Fruit fly (Drosophila melanogaster) whole organism, embryonic: Measurements from ENCODE around the gene CG33986.
A peak's percentile ranks its signal among the peaks of the same experiment; 100 is the strongest.

ENCODE experiments used
- Awh ChIP-seq: fragments of 200-800 bp; sonication (Bioruptor generic); IDR thresholded peaks from 2 replicates; pipeline ENCODE4, ENCODE4 v1.3.6; 2022; ENCODE audit warnings: missing biosample characterization, missing genetic modification characterization
- CG11695 ChIP-seq: fragments of 200-800 bp; sonication (Bioruptor generic); IDR thresholded peaks from 3 replicates; pipeline ENCODE4 v1.3.6; 2022; ENCODE audit warnings: missing biosample characterization, missing genetic modification characterization
- CG12299 ChIP-seq: fragments of 200-800 bp; sonication (Bioruptor generic); optimal IDR thresholded peaks from 2 replicates; lab custom pipeline; 2018; ENCODE audit warnings: missing biosample characterization, mild to moderate bottlenecking, missing genetic modification characterization
- CG1602 ChIP-seq: fragments of 200-800 bp; sonication (Bioruptor generic); optimal IDR thresholded peaks from 3 replicates; lab custom pipeline; 2016; ENCODE audit warnings: missing biosample characterization, missing genetic modification characterization
- CG17328 ChIP-seq: fragments of 200-800 bp; sonication (Bioruptor generic); IDR thresholded peaks from 2 replicates; pipeline ENCODE4 v1.3.6; 2022; ENCODE audit warnings: missing biosample characterization, missing genetic modification characterization
- CG17359 ChIP-seq: fragments of 200-800 bp; sonication (Bioruptor generic); optimal IDR thresholded peaks from 3 replicates; lab custom pipeline; 2018; ENCODE audit warnings: missing biosample characterization, mild to moderate bottlenecking, missing genetic modification characterization, moderate library complexity
- CG1792 ChIP-seq: fragments of 200-800 bp; sonication (Bioruptor generic); optimal IDR thresholded peaks from 2 replicates; lab custom pipeline; 2016; ENCODE audit warnings: missing biosample characterization, missing genetic modification characterization
- CG31365 ChIP-seq: fragments of 200-800 bp; sonication (Bioruptor generic); optimal IDR thresholded peaks from 2 replicates; lab custom pipeline; 2018; ENCODE audit warnings: missing biosample characterization, mild to moderate bottlenecking, missing genetic modification characterization
- CG34376 ChIP-seq: fragments of 200-800 bp; sonication (Bioruptor generic); optimal IDR thresholded peaks from 2 replicates; lab custom pipeline; 2018; ENCODE audit warnings: missing biosample characterization, mild to moderate bottlenecking, missing genetic modification characterization
- CG34422 ChIP-seq: fragments of 200-800 bp; sonication (Bioruptor generic); IDR thresholded peaks from 3 replicates; pipeline ENCODE4 v1.3.6; 2022; ENCODE audit warnings: missing biosample characterization, missing genetic modification characterization
- CG5180 ChIP-seq: fragments of 200-800 bp; sonication (Bioruptor generic); optimal IDR thresholded peaks from 3 replicates; lab custom pipeline; 2017; ENCODE audit warnings: missing biosample characterization, missing genetic modification characterization, mild to moderate bottlenecking, moderate library complexity, missing genetic modification reagents
- CG5245 ChIP-seq: fragments of 200-800 bp; sonication (Bioruptor generic); optimal IDR thresholded peaks from 3 replicates; lab custom pipeline; 2016; ENCODE audit warnings: missing biosample characterization, missing genetic modification characterization
- CG6854 ChIP-seq: fragments of 200-800 bp; sonication (Bioruptor generic); optimal IDR thresholded peaks from 3 replicates; lab custom pipeline; 2017; ENCODE audit warnings: missing biosample characterization, mild to moderate bottlenecking, missing genetic modification characterization
- CG7357 ChIP-seq: fragments of 200-800 bp; sonication (Bioruptor generic); IDR thresholded peaks from 3 replicates; pipeline ENCODE4 v1.3.6; 2022; ENCODE audit warnings: missing biosample characterization, missing genetic modification characterization
- CG7372 ChIP-seq: fragments of 200-800 bp; sonication (Bioruptor generic); IDR thresholded peaks from 2 replicates; pipeline ENCODE4 v1.3.6; 2022; ENCODE audit warnings: missing biosample characterization, missing genetic modification characterization
- CG7839 ChIP-seq: fragments of 200-800 bp; sonication (Bioruptor generic); optimal IDR thresholded peaks from 3 replicates; lab custom pipeline; 2018; ENCODE audit warnings: missing biosample characterization, mild to moderate bottlenecking, missing genetic modification characterization, moderate library complexity
- CG9817 ChIP-seq: fragments of 200-800 bp; sonication (Bioruptor generic); optimal IDR thresholded peaks from 2 replicates; lab custom pipeline; 2018; ENCODE audit warnings: missing biosample characterization, mild to moderate bottlenecking, missing genetic modification characterization, moderate library complexity
- CG9876 ChIP-seq: fragments of 200-800 bp; sonication (Bioruptor generic); optimal IDR thresholded peaks from 2 replicates; lab custom pipeline; 2016; ENCODE audit warnings: missing biosample characterization, missing genetic modification characterization
- CoRest ChIP-seq: fragments of 200-800 bp; sonication (Bioruptor generic); optimal IDR thresholded peaks from 3 replicates; lab custom pipeline; 2018; ENCODE audit warnings: missing biosample characterization, mild to moderate bottlenecking, missing genetic modification characterization, moderate library complexity
- CrebB ChIP-seq: fragments of 200-800 bp; sonication (Bioruptor generic); optimal IDR thresholded peaks from 3 replicates; lab custom pipeline; 2018; ENCODE audit warnings: missing biosample characterization, mild to moderate bottlenecking, missing genetic modification characterization
- Dbx ChIP-seq: fragments of 200-800 bp; sonication (Bioruptor generic); IDR thresholded peaks from 3 replicates; pipeline ENCODE4 v1.3.6; 2022; ENCODE audit warnings: missing biosample characterization, missing genetic modification characterization
- Dip3 ChIP-seq: fragments of 200-800 bp; sonication (Bioruptor generic); optimal IDR thresholded peaks from 3 replicates; lab custom pipeline; 2016; ENCODE audit warnings: missing biosample characterization, missing genetic modification characterization
- Dref ChIP-seq: fragments of 200-800 bp; sonication (Bioruptor generic); IDR thresholded peaks from 2 replicates; pipeline ENCODE4 v1.3.6; 2022; ENCODE audit warnings: missing biosample characterization, missing genetic modification characterization
- HmgD ChIP-seq: fragments of 200-800 bp; sonication (Bioruptor generic); optimal IDR thresholded peaks from 3 replicates; lab custom pipeline; 2016; ENCODE audit warnings: missing biosample characterization, missing genetic modification characterization
- HmgZ ChIP-seq: fragments of 200-800 bp; sonication (Bioruptor generic); optimal IDR thresholded peaks from 2 replicates; lab custom pipeline; 2018; ENCODE audit warnings: missing biosample characterization, mild to moderate bottlenecking, missing genetic modification characterization
- MBD-R2 ChIP-seq: fragments of 200-800 bp; sonication (Bioruptor generic); IDR thresholded peaks from 2 replicates; pipeline ENCODE4 v1.3.6; 2022; ENCODE audit warnings: missing biosample characterization, missing genetic modification characterization
- MESR4 ChIP-seq: fragments of 200-800 bp; sonication (Bioruptor generic); optimal IDR thresholded peaks from 2 replicates; lab custom pipeline; 2018; ENCODE audit warnings: missing biosample characterization, mild to moderate bottlenecking, missing genetic modification characterization, moderate library complexity
- Med ChIP-seq: fragments of 200-800 bp; sonication (Bioruptor generic); peaks from one replicate; lab custom pipeline; 2016; ENCODE audit warnings: missing biosample characterization, missing genetic modification characterization, mild to moderate bottlenecking, inconsistent platforms, moderate library complexity
- Meics ChIP-seq: fragments of 200-800 bp; sonication (Bioruptor generic); optimal IDR thresholded peaks from 2 replicates; lab custom pipeline; 2017; ENCODE audit warnings: missing biosample characterization, mild to moderate bottlenecking, missing genetic modification characterization
- Myb ChIP-seq: fragments of 200-800 bp; sonication (Bioruptor generic); optimal IDR thresholded peaks from 2 replicates; lab custom pipeline; 2016; ENCODE audit warnings: missing biosample characterization, missing genetic modification characterization
- Sox100B ChIP-seq: fragments of 200-800 bp; sonication (Bioruptor generic); optimal IDR thresholded peaks from 3 replicates; lab custom pipeline; 2018; ENCODE audit warnings: missing biosample characterization, mild to moderate bottlenecking, missing genetic modification characterization
- Sox102F ChIP-seq: fragments of 200-800 bp; sonication (Bioruptor generic); optimal IDR thresholded peaks from 2 replicates; lab custom pipeline; 2018; ENCODE audit warnings: missing biosample characterization, mild to moderate bottlenecking, missing genetic modification characterization, moderate library complexity
- Sry-β ChIP-seq: fragments of 200-800 bp; sonication (Bioruptor generic); optimal IDR thresholded peaks from 2 replicates; lab custom pipeline; 2018; ENCODE audit warnings: missing biosample characterization, mild to moderate bottlenecking, missing genetic modification characterization, moderate library complexity
- ab ChIP-seq: fragments of 200-800 bp; sonication (Bioruptor generic); optimal IDR thresholded peaks from 2 replicates; lab custom pipeline; 2016; ENCODE audit warnings: missing biosample characterization, missing genetic modification characterization
- bowl ChIP-seq: fragments of 200-800 bp; sonication (Bioruptor generic); IDR thresholded peaks from 2 replicates; pipeline ENCODE4 v1.3.6; 2022; ENCODE audit warnings: missing biosample characterization, missing genetic modification characterization
- chif ChIP-seq, 2 experiments: fragments of 200-800 bp; sonication (Bioruptor generic); optimal IDR thresholded peaks; 3 replicates each; lab custom pipeline; 2016; ENCODE audit warnings: missing biosample characterization in 2 of 2, missing genetic modification characterization in 2 of 2
- dati ChIP-seq: fragments of 200-800 bp; sonication (Bioruptor generic); IDR thresholded peaks from 2 replicates; pipeline ENCODE4 v1.3.6; 2022; ENCODE audit warnings: missing biosample characterization, missing genetic modification characterization
- fu2 ChIP-seq: fragments of 200-800 bp; sonication (Bioruptor generic); optimal IDR thresholded peaks from 2 replicates; lab custom pipeline; 2016; ENCODE audit warnings: missing biosample characterization, missing genetic modification characterization
- gem ChIP-seq: fragments of 200-800 bp; sonication (Bioruptor generic); optimal IDR thresholded peaks from 2 replicates; lab custom pipeline; 2019; ENCODE audit warnings: missing biosample characterization, mild to moderate bottlenecking, missing genetic modification characterization, moderate library complexity
- grau ChIP-seq: fragments of 200-800 bp; optimal IDR thresholded peaks from 3 replicates; lab custom pipeline; 2019; ENCODE audit warnings: missing biosample characterization, mild to moderate bottlenecking, missing genetic modification characterization, moderate library complexity
- gsb ChIP-seq: fragments of 200-800 bp; sonication (Bioruptor generic); IDR thresholded peaks from 2 replicates; pipeline ENCODE4 v1.3.6; 2022; ENCODE audit warnings: missing biosample characterization, missing genetic modification characterization
- ham ChIP-seq: fragments of 200-800 bp; sonication (Bioruptor generic); IDR thresholded peaks from 2 replicates; pipeline ENCODE4 v1.3.6; 2022; ENCODE audit warnings: missing biosample characterization, missing genetic modification characterization
- insv ChIP-seq, 2 experiments: fragments of 200-800 bp; sonication (Bioruptor generic); optimal IDR thresholded peaks; 3 replicates each; lab custom pipeline; 2016 to 2018; ENCODE audit warnings: missing biosample characterization in 2 of 2, missing genetic modification characterization in 2 of 2
- inv ChIP-seq: fragments of 200-800 bp; sonication (Bioruptor generic); IDR thresholded peaks from 2 replicates; pipeline ENCODE4 v1.3.6; 2022; ENCODE audit warnings: missing biosample characterization, missing genetic modification characterization; ENCODE audit not compliant: partially characterized antibody
- mam ChIP-seq: fragments of 200-800 bp; sonication (Bioruptor generic); optimal IDR thresholded peaks from 3 replicates; lab custom pipeline; 2016; ENCODE audit warnings: missing biosample characterization, missing genetic modification characterization
- mld ChIP-seq: fragments of 200-800 bp; sonication (Bioruptor generic); IDR thresholded peaks from 3 replicates; pipeline ENCODE4 v1.3.6; 2022; ENCODE audit warnings: missing biosample characterization, missing genetic modification characterization; ENCODE audit not compliant: partially characterized antibody
- sc ChIP-seq, 3 experiments: fragments of >200 bp in 2 of 3; fragments of 200-800 bp in 1 of 3; sonication (Bioruptor generic) in 1 of 3; optimal IDR thresholded peaks; 2 replicates in 2 of 3; 3 replicates in 1 of 3; lab custom pipeline; 2017; ENCODE audit warnings: mild to moderate bottlenecking in 1 of 3, missing biosample characterization in 1 of 3, missing genetic modification characterization in 1 of 3, missing genetic modification reagents in 1 of 3
- unc-4 ChIP-seq: fragments of 200-800 bp; sonication (Bioruptor generic); IDR thresholded peaks from 2 replicates; pipeline ENCODE4 v1.3.6; 2022; ENCODE audit warnings: missing biosample characterization, missing genetic modification characterization; ENCODE audit not compliant: partially characterized antibody
- zfh1 ChIP-seq: fragments of 200-800 bp; sonication (Bioruptor generic); IDR thresholded peaks from 3 replicates; pipeline ENCODE4 v1.3.6; 2022; ENCODE audit warnings: missing biosample characterization, missing genetic modification characterization

The CG33986 gene

DNA sequence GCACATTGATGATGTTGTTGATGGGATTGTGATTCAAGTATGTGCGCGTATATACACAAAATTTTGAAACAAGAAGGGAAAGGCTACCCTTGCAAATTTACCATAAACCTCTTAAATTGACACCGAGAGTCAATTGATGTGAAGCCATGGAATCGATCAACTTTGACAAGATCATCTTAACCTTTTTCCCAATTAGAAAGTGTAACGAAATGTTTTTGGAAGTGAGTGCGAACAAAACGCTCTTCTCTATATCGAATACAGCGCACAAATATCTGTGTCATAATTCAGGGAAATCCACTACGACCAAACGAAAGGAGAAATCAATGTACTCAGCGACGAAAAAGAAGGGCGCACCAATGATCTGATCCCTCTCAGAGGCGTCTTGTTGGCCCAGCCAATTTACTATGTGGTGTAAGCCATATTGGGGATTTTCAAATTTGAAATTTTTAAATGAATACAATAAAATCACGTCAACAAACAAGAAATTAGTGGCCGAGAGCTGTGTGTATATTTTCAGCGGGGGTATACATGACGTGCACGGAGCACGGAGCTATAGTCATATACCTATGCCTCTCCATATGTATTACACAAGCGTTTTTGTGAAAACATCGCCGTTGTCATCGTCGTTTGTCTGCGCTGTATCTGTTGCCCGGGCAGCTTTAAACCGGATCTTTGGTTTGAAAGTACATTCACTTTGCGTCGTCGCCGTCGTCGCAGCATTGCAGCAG, 8.5 kb upstream of the CG33986 start (continued):
- TF ChIP-seq dati (GFP tag; lab: Robert Waterston, UW) (no peak), CG17328 (GFP tag; lab: Robert Waterston, UW) (peak; percentile 20; the same call in 1 of the 2 replicates), CG6854 (GFP tag; lab: Kevin White, UChicago) (no peak), CG31365 (tag; lab: Kevin White, UChicago) (no peak), inv (GFP tag; lab: Robert Waterston, UW) (no peak), CG12299 (tag; lab: Kevin White, UChicago) (no peak), CG1602 (no peak), gsb (GFP tag; lab: Robert Waterston, UW) (no peak), CG1792 (GFP tag; lab: Kevin White, UChicago) (peak; percentile 29), CG9876 (no peak), ab (GFP tag; lab: Kevin White, UChicago) (no peak), Sry-β (no peak), MBD-R2 (GFP tag; lab: Robert Waterston, UW) (no peak; the same call in 1 of the 2 replicates), mld (GFP tag; lab: Robert Waterston, UW) (no peak), CoRest (tag; lab: Kevin White, UChicago) (peak; percentile 36), Sox102F (GFP tag; lab: Kevin White, UChicago) (peak; percentile 58), CG34422 (GFP tag; lab: Robert Waterston, UW) (0 out of 3 replicates have a peak, but pooled peaks have one; percentile 24), sc (optimal IDR thresholded peaks at IDR 0.05; lab: Kevin White, UChicago) (no peak), sc (GFP tag; optimal IDR thresholded peaks at IDR 0.05; lab: Kevin White, UChicago) (no peak), CG5180 (GFP tag; lab: Kevin White, UChicago) (peak; percentile 35), bowl (GFP tag; lab: Robert Waterston, UW) (no peak), Awh (GFP tag; lab: Robert Waterston, UW) (peak; percentile 12; the same call in 1 of the 2 replicates), unc-4 (no peak), Meics (GFP tag; lab: Kevin White, UChicago) (no peak), ham (GFP tag; lab: Robert Waterston, UW) (no peak), chif (GFP tag; optimal IDR thresholded peaks at IDR 0.05; lab: Kevin White, UChicago) (peak in 1 of 2 experiments; percentile 34), CG34376 (GFP tag; lab: Kevin White, UChicago) (no peak), insv (GFP tag; optimal IDR thresholded peaks at IDR 0.05; lab: Kevin White, UChicago) (no peak), HmgD (GFP tag; lab: Kevin White, UChicago) (no peak), CG11695 (GFP tag; lab: Robert Waterston, UW) (no peak), Med (GFP tag; lab: Kevin White, UChicago) (peak; percentile 86), mam (GFP tag; lab: Kevin White, UChicago) (peak; percentile 52), CG17359 (tag; lab: Kevin White, UChicago) (peak; percentile 57), CG5245 (GFP tag; lab: Kevin White, UChicago) (no peak), MESR4 (GFP tag; lab: Kevin White, UChicago) (no peak), zfh1 (GFP tag; lab: Robert Waterston, UW) (peak; percentile 20; the same call in 1 of the 3 replicates), fu2 (no peak), grau (tag; lab: Kevin White, UChicago) (peak; percentile 36), gem (peak; percentile 45), Myb (GFP tag; lab: Kevin White, UChicago) (no peak), CG7372 (GFP tag; lab: Robert Waterston, UW) (no peak), CrebB (tag; lab: Kevin White, UChicago) (no peak), Dip3 (GFP tag; lab: Kevin White, UChicago) (peak; percentile 32), CG7839 (peak; percentile 26), Sox100B (GFP tag; lab: Kevin White, UChicago) (peak; percentile 28), CG7357 (GFP tag; lab: Robert Waterston, UW) (0 out of 3 replicates have a peak, but pooled peaks have one; percentile 8), Dbx (no peak; the same call in 2 of the 3 replicates), HmgZ (tag; lab: Kevin White, UChicago) (peak; percentile 5), Dref (GFP tag; lab: Robert Waterston, UW) (no peak), CG9817 (tag; lab: Kevin White, UChicago) (peak; percentile 28)
